Fruit fly (Drosophila melanogaster) whole organism, pupa: Measurements from ENCODE around the gene rempA.

Experiments
- CG10348 ChIP-seq: fragments of 200-800 bp; sonication (Bioruptor generic); IDR thresholded peaks from 2 replicates; pipeline ENCODE4 v1.3.6; 2022; ENCODE audit warnings: missing biosample characterization, missing genetic modification characterization
- CG12605 ChIP-seq: fragments of 200-800 bp; sonication (Bioruptor generic); IDR thresholded peaks from 2 replicates; pipeline ENCODE4 v1.3.6; 2022; ENCODE audit warnings: missing biosample characterization, missing genetic modification characterization
- CG13204 ChIP-seq: fragments of 200-800 bp; sonication (Bioruptor generic); optimal IDR thresholded peaks from 2 replicates; lab custom pipeline; 2018; ENCODE audit warnings: missing biosample characterization, mild to moderate bottlenecking, missing genetic modification characterization, moderate library complexity
- CG14655 ChIP-seq: fragments of 200-800 bp; sonication (Bioruptor generic); optimal IDR thresholded peaks from 3 replicates; lab custom pipeline; 2017; ENCODE audit warnings: mild to moderate bottlenecking, missing biosample characterization, missing genetic modification reagents, missing genetic modification characterization
- CG15710 ChIP-seq: fragments of 200-800 bp; sonication (Bioruptor generic); optimal IDR thresholded peaks from 2 replicates; lab custom pipeline; 2018; ENCODE audit warnings: missing biosample characterization, mild to moderate bottlenecking, missing genetic modification characterization, moderate library complexity
- CG17806 ChIP-seq: fragments of 200-800 bp; sonication (Bioruptor generic); optimal IDR thresholded peaks from 2 replicates; lab custom pipeline; 2018; ENCODE audit warnings: missing biosample characterization, mild to moderate bottlenecking, missing genetic modification characterization, moderate library complexity
- CG32121 ChIP-seq: fragments of 200-800 bp; sonication (Bioruptor generic); IDR thresholded peaks from 2 replicates; pipeline ENCODE4 v1.3.6; 2022; ENCODE audit warnings: missing biosample characterization, missing genetic modification characterization
- CG34367 ChIP-seq: fragments of 200-800 bp; sonication (Bioruptor generic); optimal IDR thresholded peaks from 2 replicates; lab custom pipeline; 2018; ENCODE audit warnings: missing biosample characterization, mild to moderate bottlenecking, missing genetic modification characterization
- CG4496 ChIP-seq: fragments of 200-800 bp; sonication (Bioruptor generic); IDR thresholded peaks from 3 replicates; pipeline ENCODE4 v1.3.6; 2022; ENCODE audit warnings: missing biosample characterization, missing genetic modification characterization
- CG8159 ChIP-seq: fragments of 200-800 bp; sonication (Bioruptor generic); optimal IDR thresholded peaks from 3 replicates; lab custom pipeline; 2018; ENCODE audit warnings: missing biosample characterization, mild to moderate bottlenecking, missing genetic modification characterization, moderate library complexity
- CG8301 ChIP-seq: fragments of 200-800 bp; sonication (Bioruptor generic); optimal IDR thresholded peaks from 2 replicates; lab custom pipeline; 2018; ENCODE audit warnings: missing biosample characterization, mild to moderate bottlenecking, missing genetic modification characterization
- CG9948 ChIP-seq: fragments of 200-800 bp; sonication (Bioruptor generic); optimal IDR thresholded peaks from 2 replicates; lab custom pipeline; 2018; ENCODE audit warnings: missing biosample characterization, mild to moderate bottlenecking, missing genetic modification characterization, moderate library complexity
- D1 ChIP-seq: fragments of 200-800 bp; sonication (Bioruptor generic); optimal IDR thresholded peaks from 2 replicates; lab custom pipeline; 2018; ENCODE audit warnings: missing biosample characterization, mild to moderate bottlenecking, missing genetic modification characterization, moderate library complexity
- EcR ChIP-seq: fragments of 200-800 bp; sonication (Bioruptor generic); optimal IDR thresholded peaks from 3 replicates; lab custom pipeline; 2019; ENCODE audit warnings: missing biosample characterization, missing genetic modification characterization, mild to moderate bottlenecking, moderate library complexity, missing genetic modification reagents
- Ets98B ChIP-seq: fragments of 200-800 bp; sonication (Bioruptor generic); IDR thresholded peaks from 2 replicates; pipeline ENCODE4 v1.3.6; 2022; ENCODE audit warnings: missing biosample characterization, missing genetic modification characterization
- Pif1A ChIP-seq: fragments of 200-800 bp; sonication (Bioruptor generic); optimal IDR thresholded peaks from 3 replicates; lab custom pipeline; 2016; ENCODE audit warnings: missing biosample characterization, missing genetic modification characterization
- Pif1B ChIP-seq: fragments of 200-800 bp; sonication (Bioruptor generic); optimal IDR thresholded peaks from 3 replicates; lab custom pipeline; 2016; ENCODE audit warnings: missing biosample characterization, missing genetic modification characterization
- Snoo ChIP-seq: fragments of 200-800 bp; sonication (Bioruptor generic); optimal IDR thresholded peaks from 3 replicates; lab custom pipeline; 2017; ENCODE audit warnings: missing biosample characterization, mild to moderate bottlenecking, missing genetic modification characterization, inconsistent platforms
- fd96Ca ChIP-seq: fragments of 200-800 bp; sonication (Bioruptor generic); IDR thresholded peaks from 3 replicates; pipeline ENCODE4 v1.3.6; 2022; ENCODE audit warnings: missing biosample characterization, missing genetic modification characterization
- gl ChIP-seq: fragments of 200-800 bp; sonication (Bioruptor generic); optimal IDR thresholded peaks from 2 replicates; lab custom pipeline; 2018; ENCODE audit warnings: missing biosample characterization, mild to moderate bottlenecking, missing genetic modification characterization
- rn ChIP-seq: fragments of 200-800 bp; sonication (Bioruptor generic); IDR thresholded peaks from 2 replicates; pipeline ENCODE4 v1.3.6; 2022; ENCODE audit warnings: missing biosample characterization, missing genetic modification characterization

rempA gene

DNA sequence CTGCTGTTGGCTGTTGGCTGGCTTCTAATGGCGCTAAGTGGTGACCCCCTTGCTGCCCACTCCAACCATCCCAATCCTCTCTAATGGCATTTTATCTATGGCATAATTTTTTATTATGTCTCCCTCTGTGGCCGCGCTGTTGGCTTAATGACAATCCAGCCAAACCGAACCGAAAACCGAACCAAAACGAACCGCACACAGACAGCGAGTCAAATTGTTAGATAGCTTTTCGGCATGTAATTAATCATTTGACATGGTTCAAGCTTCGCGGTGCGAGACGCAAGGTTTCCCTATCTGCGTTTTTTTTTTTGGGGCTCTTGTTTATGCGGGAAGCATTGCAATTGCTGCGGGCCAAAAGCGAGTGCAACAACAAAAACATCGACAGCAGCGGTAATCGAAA, 32.4 kb downstream of the rempA start:
- TF ChIP-seq CG10348 (GFP tag; lab: Robert Waterston, UW) (no peak), Snoo (tag; lab: Kevin White, UChicago) (no peak), CG15710 (tag; lab: Kevin White, UChicago) (no peak), CG12605 (no peak), CG8301 (tag; lab: Kevin White, UChicago) (no peak), EcR (GFP tag; lab: Kevin White, UChicago) (no peak), CG4496 (GFP tag; lab: Robert Waterston, UW) (no peak), CG8159 (tag; lab: Kevin White, UChicago) (no peak), Pif1B (no peak)

DNA sequence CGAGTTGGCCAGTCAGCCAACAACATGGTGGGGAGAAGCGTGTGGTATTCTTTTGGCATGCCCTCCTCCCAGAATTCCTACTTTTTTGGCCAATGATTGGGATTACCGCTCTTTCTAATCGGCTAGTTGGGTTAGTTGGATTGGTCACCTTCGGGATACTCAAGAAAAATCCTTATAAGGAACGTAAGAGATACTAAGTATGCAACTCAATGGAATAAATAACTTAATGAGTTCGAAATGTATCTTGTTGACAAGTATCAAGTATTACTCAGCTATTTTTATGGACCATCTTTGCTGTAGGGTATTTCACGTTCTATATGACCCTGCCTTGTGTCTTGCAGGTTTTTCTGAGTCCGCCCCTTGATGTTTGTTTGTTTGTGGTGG, 33.2 kb downstream of the rempA start:
- TF ChIP-seq CG9948 (peak; percentile 27), CG8301 (tag; lab: Kevin White, UChicago) (peak; percentile 0), CG12605 (no peak)

DNA sequence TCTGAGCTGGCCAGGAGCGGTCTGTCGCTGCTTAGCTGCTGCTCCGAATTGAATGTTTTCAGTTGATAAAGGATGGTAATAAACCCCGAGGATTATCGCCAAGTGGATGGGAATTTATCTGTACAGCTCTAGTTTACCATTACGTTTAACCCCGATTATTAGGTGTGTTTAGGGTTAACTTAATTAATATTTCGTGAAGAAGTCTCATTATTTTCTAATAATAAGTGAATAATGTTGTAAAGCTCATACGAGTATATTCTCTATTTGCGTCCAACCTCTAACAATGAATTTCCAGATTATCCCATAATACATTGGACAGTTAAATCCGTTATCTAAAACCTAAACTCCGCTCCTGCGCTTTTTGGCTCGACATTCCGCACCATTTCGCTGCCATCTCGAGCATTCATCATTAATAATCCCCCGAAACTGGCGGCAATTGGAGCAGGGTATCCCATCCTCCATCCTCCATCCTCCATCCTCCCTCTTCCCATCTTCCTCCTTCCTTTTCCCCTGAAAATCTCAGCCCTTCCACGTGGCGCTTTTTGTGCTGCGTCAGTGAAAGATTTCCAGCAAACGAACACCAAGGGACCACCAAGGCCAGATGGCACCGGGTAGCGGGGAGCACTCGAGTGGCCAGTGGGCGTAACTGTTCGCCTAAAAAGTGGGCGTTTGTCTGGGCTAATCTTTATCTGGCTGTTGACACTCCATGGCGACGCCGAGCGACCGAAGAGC, 33.8 kb downstream of the rempA start:
- TF ChIP-seq Ets98B (GFP tag; lab: Robert Waterston, UW), result no peak
- no peak for TF ChIP-seq EcR (GFP tag; lab: Kevin White, UChicago)
- no peak for TF ChIP-seq CG4496 (GFP tag; lab: Robert Waterston, UW)
- peak; percentile 18 for TF ChIP-seq Snoo (tag; lab: Kevin White, UChicago)
- TF ChIP-seq D1, result no peak
- no peak for TF ChIP-seq fd96Ca
- peak; percentile 32 for TF ChIP-seq CG8159 (tag; lab: Kevin White, UChicago)
- no peak for TF ChIP-seq gl (tag; lab: Kevin White, UChicago)
- no peak for TF ChIP-seq CG9948
- no peak for TF ChIP-seq CG12605
- TF ChIP-seq CG10348 (GFP tag; lab: Robert Waterston, UW), result no peak
- TF ChIP-seq CG8301 (tag; lab: Kevin White, UChicago), result no peak
- TF ChIP-seq rn (GFP tag; lab: Robert Waterston, UW), result no peak
- peak; percentile 3 for TF ChIP-seq CG14655 (GFP tag; lab: Kevin White, UChicago)
- no peak for TF ChIP-seq CG15710 (tag; lab: Kevin White, UChicago)
- TF ChIP-seq Pif1B, result no peak
- no peak for TF ChIP-seq CG17806 (tag; lab: Kevin White, UChicago)
- TF ChIP-seq Pif1A (GFP tag; lab: Kevin White, UChicago), result no peak

DNA sequence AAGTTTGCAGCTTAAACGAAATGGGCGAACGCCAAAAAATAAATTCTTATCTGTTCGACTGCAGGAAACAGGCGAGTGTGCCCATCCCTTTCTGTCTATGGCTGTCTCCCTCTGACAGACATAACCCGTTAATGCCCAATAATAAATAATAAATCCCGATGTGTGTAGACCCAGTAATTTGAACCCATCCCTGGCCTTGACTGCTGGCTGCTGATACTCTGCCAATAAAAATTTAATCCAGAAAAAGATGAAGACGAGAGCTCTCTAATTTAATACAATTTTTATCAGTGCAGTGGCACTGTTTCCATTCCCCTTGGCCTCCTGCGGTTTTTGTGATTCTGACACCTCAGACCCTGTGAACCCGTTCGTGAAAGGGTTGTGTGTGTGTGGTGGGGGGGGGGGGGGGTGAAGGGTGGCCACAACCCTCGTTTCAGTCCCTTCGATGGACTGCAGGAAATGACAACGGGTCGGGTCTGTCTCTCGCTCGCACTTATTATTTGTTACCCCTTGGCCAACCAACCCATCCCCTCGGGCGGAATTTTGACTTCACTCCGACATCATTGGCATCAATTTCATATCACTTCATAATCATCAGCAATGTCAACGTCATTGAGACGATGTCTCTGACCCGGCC, 34.4 kb downstream of the rempA start:
- no peak for TF ChIP-seq gl (tag; lab: Kevin White, UChicago)
- no peak for TF ChIP-seq Pif1A (GFP tag; lab: Kevin White, UChicago)
- TF ChIP-seq Ets98B (GFP tag; lab: Robert Waterston, UW), result no peak

DNA sequence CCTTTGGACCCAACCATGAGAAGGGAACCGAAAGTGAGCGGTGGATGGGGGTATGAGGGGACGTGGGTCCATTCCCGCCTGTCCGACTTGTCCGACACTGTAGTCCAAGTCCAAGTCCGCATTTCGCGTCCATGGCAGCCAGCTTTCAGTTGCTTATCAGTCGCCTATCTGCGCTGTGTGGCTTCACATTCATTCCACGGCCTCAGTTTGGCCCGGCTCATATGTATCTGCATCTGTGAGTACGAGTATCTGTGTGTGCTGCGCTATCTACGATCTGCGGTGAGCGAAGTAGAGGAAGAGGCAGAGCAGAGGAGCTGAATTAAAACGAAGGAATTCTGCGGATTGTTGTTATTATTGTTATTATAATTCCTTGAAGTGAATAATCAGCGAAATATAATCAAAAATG, 35.6 kb downstream of the rempA start:
- TF ChIP-seq gl (tag; lab: Kevin White, UChicago) (peak; percentile 65), CG17806 (tag; lab: Kevin White, UChicago) (peak; percentile 14), EcR (GFP tag; lab: Kevin White, UChicago) (peak; percentile 82), CG15710 (tag; lab: Kevin White, UChicago) (no peak), CG12605 (peak; percentile 42; the same call in 1 of the 2 replicates), rn (GFP tag; lab: Robert Waterston, UW) (no peak), CG4496 (GFP tag; lab: Robert Waterston, UW) (peak; percentile 64), CG10348 (GFP tag; lab: Robert Waterston, UW) (no peak), Pif1A (GFP tag; lab: Kevin White, UChicago) (peak; percentile 38), CG34367 (tag; lab: Kevin White, UChicago) (no peak), CG9948 (no peak), CG8301 (tag; lab: Kevin White, UChicago) (peak; percentile 16), D1 (no peak), CG13204 (GFP tag; lab: Kevin White, UChicago) (peak; percentile 88), Ets98B (GFP tag; lab: Robert Waterston, UW) (no peak), Snoo (tag; lab: Kevin White, UChicago) (peak; percentile 12), fd96Ca (peak; percentile 55; the same call in 2 of the 3 replicates), CG8159 (tag; lab: Kevin White, UChicago) (peak; percentile 28), CG32121 (GFP tag; lab: Robert Waterston, UW) (no peak), Pif1B (peak; percentile 12), CG14655 (GFP tag; lab: Kevin White, UChicago) (peak; percentile 37)

DNA sequence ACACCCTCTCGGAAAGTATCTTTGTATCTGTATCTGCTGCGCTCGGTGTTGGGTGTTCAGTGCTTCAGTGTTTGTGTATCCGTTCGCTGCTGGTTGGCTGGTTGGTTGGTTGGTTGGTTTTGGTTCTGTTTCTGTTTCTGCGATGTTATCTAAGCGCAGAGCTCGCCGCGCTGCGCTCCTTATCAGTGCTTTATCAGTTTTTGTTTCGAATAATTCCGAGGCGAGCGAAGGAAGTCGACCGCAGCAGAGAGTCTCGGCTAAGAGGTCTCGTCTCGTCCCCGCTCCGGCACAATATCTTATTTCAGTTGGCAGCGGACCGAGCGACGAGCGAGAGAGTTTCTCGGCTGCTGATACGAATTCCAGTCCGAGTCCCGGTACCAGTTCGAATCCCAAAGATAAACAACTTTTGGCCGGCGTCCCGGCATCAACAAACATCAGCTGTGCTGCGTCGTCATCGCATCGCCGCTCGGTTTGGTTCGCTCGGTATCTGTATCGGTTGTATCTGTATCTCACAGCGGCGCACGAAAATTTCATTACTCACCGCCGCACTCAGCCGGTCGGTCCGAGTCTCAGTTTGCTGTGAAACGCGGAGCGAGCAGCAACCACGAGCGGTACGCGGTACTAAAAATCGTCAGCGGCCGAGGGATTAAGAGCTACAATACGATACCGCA, 36.8 kb downstream of the rempA start:
- TF ChIP-seq CG32121 (GFP tag; lab: Robert Waterston, UW), result peak; percentile 39; the same call in 1 of the 2 replicates
- TF ChIP-seq CG13204 (GFP tag; lab: Kevin White, UChicago), result peak; percentile 91
- TF ChIP-seq CG14655 (GFP tag; lab: Kevin White, UChicago), result no peak
- TF ChIP-seq Pif1A (GFP tag; lab: Kevin White, UChicago), result peak; percentile 42
- 0 out of 2 replicates have a peak, but pooled peaks have one; percentile 23 for TF ChIP-seq CG12605
- no peak for TF ChIP-seq CG8301 (tag; lab: Kevin White, UChicago)
- TF ChIP-seq CG34367 (tag; lab: Kevin White, UChicago), result no peak
- TF ChIP-seq D1, result no peak
- TF ChIP-seq CG15710 (tag; lab: Kevin White, UChicago), result no peak
- no peak for TF ChIP-seq CG8159 (tag; lab: Kevin White, UChicago)
- TF ChIP-seq CG9948, result no peak
- TF ChIP-seq CG17806 (tag; lab: Kevin White, UChicago), result no peak
- TF ChIP-seq fd96Ca, result no peak; the same call in 2 of the 3 replicates
- TF ChIP-seq gl (tag; lab: Kevin White, UChicago), result no peak
- TF ChIP-seq EcR (GFP tag; lab: Kevin White, UChicago), result peak; percentile 34
- TF ChIP-seq Snoo (tag; lab: Kevin White, UChicago), result peak; percentile 1
- TF ChIP-seq CG10348 (GFP tag; lab: Robert Waterston, UW), result no peak
- TF ChIP-seq Pif1B, result peak; percentile 10
- no peak for TF ChIP-seq rn (GFP tag; lab: Robert Waterston, UW)
- peak; percentile 68; the same call in 2 of the 3 replicates for TF ChIP-seq CG4496 (GFP tag; lab: Robert Waterston, UW)
- TF ChIP-seq Ets98B (GFP tag; lab: Robert Waterston, UW), result peak; percentile 41
- TF ChIP-seq, all 21 proteins: peak for 9
